Worm (Caenorhabditis elegans) whole organism, early embryonic: ENCODE data around the gene nhr-218.

Source experiments
- B0310.2 ChIP-seq: sonication (generic microtip); optimal IDR thresholded peaks from 2 replicates; lab custom pipeline; 2016; ENCODE audit warnings: mild to moderate bottlenecking, missing genetic modification characterization, missing compliant biosample characterization
- aly-1 ChIP-seq: sonication (generic microtip); optimal IDR thresholded peaks from 2 replicates; lab custom pipeline; 2016; ENCODE audit warnings: missing genetic modification characterization, missing compliant biosample characterization
- hnd-1 ChIP-seq: sonication (generic microtip); optimal IDR thresholded peaks from 2 replicates; lab custom pipeline; 2016; ENCODE audit warnings: missing genetic modification characterization, missing compliant biosample characterization

DNA sequence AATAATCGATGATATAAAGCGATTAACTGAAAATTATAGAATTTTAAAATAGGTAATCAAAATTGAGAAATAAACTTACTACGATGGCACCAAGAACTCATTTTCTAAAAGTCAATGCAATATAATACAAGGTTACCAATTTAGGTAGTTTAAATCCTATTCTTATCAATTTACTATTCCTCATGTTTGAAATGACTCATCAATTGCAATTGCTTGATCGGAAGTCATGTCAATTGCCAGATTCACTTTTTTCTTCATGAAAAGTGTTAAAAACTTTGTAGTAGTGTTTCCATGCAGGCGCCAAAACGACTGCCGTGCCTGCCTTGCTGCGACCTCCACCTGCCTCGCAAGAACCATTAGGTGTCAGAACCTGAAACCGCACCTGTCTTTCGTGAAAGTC is 31.7 kb upstream of the nhr-218 start, which contains the start of gene F11A5.13:
- TF ChIP-seq hnd-1 (tag; lab: Kevin White, UChicago) = no peak
- TF ChIP-seq aly-1 (tag; lab: Kevin White, UChicago) = no peak
- no peak for TF ChIP-seq B0310.2
